Worm (Caenorhabditis elegans): ENCODE data around the gene clhm-1.

The clhm-1 gene

ce11 chrII:6893589-6894245, 22.9 kb upstream of the clhm-1 start, which contains the start of gene adal-1:
Gene adal-1, minus strand, starts transcription at chrII:6893639.
- no peak for TF ChIP-seq cebp-1 (GFP tag; IDR thresholded peaks at IDR 0.05)
- no peak for TF ChIP-seq cebp-1 (tag; optimal IDR thresholded peaks at IDR 0.05)
- TF ChIP-seq snpc-1.1 (tag; optimal IDR thresholded peaks at IDR 0.05; ENCODE audit: insufficient read depth) = peak; percentile 6
- TF ChIP-seq lsl-1 (GFP tag; optimal IDR thresholded peaks at IDR 0.05) = peak; percentile 61

- TF ChIP-seq lag-1 (GFP tag; IDR thresholded peaks at IDR 0.05) (no peak), bed-1 (GFP tag; IDR thresholded peaks at IDR 0.05) (no peak), F22D6.2 (tag; optimal IDR thresholded peaks at IDR 0.05) (no peak), hsf-1 (GFP tag; IDR thresholded peaks at IDR 0.05) (0 out of 2 replicates have a peak, but pooled peaks have one; percentile 16), Y67H2A.10 (GFP tag; conservative IDR thresholded peaks at IDR 0.05) (no peak), unc-62 (GFP tag; optimal IDR thresholded peaks at IDR 0.05) (peak; percentile 24), lin-54 (GFP tag; optimal IDR thresholded peaks at IDR 0.05) (peak; percentile 42), zim-3 (tag; optimal IDR thresholded peaks at IDR 0.05) (no peak), ztf-3 (GFP tag; optimal IDR thresholded peaks at IDR 0.05) (no peak), him-1 (tag; optimal IDR thresholded peaks at IDR 0.05) (no peak), ets-4 (GFP tag; optimal IDR thresholded peaks at IDR 0.05) (no peak), sea-2 (GFP tag; IDR thresholded peaks at IDR 0.05) (no peak), zfh-2 (GFP tag; conservative IDR thresholded peaks at IDR 0.05) (no peak), F33H1.4 (GFP tag; IDR thresholded peaks at IDR 0.05) (no peak), dox-1 (GFP tag; IDR thresholded peaks at IDR 0.05) (no peak), madf-8 (GFP tag; conservative IDR thresholded peaks at IDR 0.05) (no peak), mcd-1 (GFP tag; IDR thresholded peaks at IDR 0.05) (no peak), sptf-2 (GFP tag; optimal IDR thresholded peaks at IDR 0.05) (no peak), ZK185.1 (tag; optimal IDR thresholded peaks at IDR 0.05; ENCODE audit: poor library complexity, severe bottlenecking) (no peak), akir-1 (GFP tag; optimal IDR thresholded peaks at IDR 0.05) (no peak), ccch-3 (GFP tag; optimal IDR thresholded peaks at IDR 0.05) (no peak), F37B4.10 (GFP tag; IDR thresholded peaks at IDR 0.05) (no peak), snpc-3.4 (tag; optimal IDR thresholded peaks at IDR 0.05) (no peak), lir-1 (GFP tag; conservative IDR thresholded peaks at IDR 0.05) (0 out of 2 replicates have a peak, but pooled peaks have one; percentile 50), ztf-22 (GFP tag; optimal IDR thresholded peaks at IDR 0.05) (no peak), nhr-179 (tag; optimal IDR thresholded peaks at IDR 0.05) (no peak), die-1 (tag; optimal IDR thresholded peaks at IDR 0.05) (no peak), madf-10 (tag; optimal IDR thresholded peaks at IDR 0.05) (no peak), mxl-1 (tag; optimal IDR thresholded peaks at IDR 0.05) (no peak), ekl-4 (GFP tag; IDR thresholded peaks at IDR 0.05) (no peak), Y79H2A.3 (GFP tag; conservative IDR thresholded peaks at IDR 0.05) (no peak), aptf-2 (GFP tag; conservative IDR thresholded peaks at IDR 0.05) (no peak), snpc-1.1 (tag; optimal IDR thresholded peaks at IDR 0.05; ENCODE audit: insufficient read depth) (no peak), C17E4.6 (GFP tag; IDR thresholded peaks at IDR 0.05) (no peak), madf-6 (GFP tag; IDR thresholded peaks at IDR 0.05) (no peak), Y53G8AR.9 (GFP tag; conservative IDR thresholded peaks at IDR 0.05) (no peak), K12H6.12 (tag; optimal IDR thresholded peaks at IDR 0.05) (no peak), hmg-20 (GFP tag; IDR thresholded peaks at IDR 0.05) (no peak), ceh-58 (GFP tag; IDR thresholded peaks at IDR 0.05) (no peak), rcor-1 (GFP tag; IDR thresholded peaks at IDR 0.05) (no peak), unc-130 (GFP tag; optimal IDR thresholded peaks at IDR 0.05) (no peak), attf-6 (GFP tag; IDR thresholded peaks at IDR 0.05) (no peak), mel-28 (tag; optimal IDR thresholded peaks at IDR 0.05; ENCODE audit: borderline replicate concordance) (no peak), nhr-80 (tag; optimal IDR thresholded peaks at IDR 0.05) (peak; percentile 33)
These were observed 21.0 kb upstream of the clhm-1 start for ce11 chrII:6891838-6892237.
